Worm (Caenorhabditis elegans): ENCODE measurements around the gene K07C5.13.
A peak's percentile ranks its signal among the peaks of the same experiment; 100 is the strongest.

The K07C5.13 gene

ce11 chrV:10361830-10362397, 20.1 kb downstream of the K07C5.13 start, which contains the start of gene cash-1 (continued):
- TF ChIP-seq ztf-4 (tag; optimal IDR thresholded peaks at IDR 0.05) (no peak), mdl-1 (tag; optimal IDR thresholded peaks at IDR 0.05) (no peak), ceh-16 (tag; optimal IDR thresholded peaks at IDR 0.05) (no peak), unc-39 (tag; optimal IDR thresholded peaks at IDR 0.05) (no peak), R02D3.7 (tag; optimal IDR thresholded peaks at IDR 0.05) (no peak), nfya-1 (tag; optimal IDR thresholded peaks at IDR 0.05; ENCODE audit: insufficient read depth) (peak; percentile 74), nhr-76 (tag; optimal IDR thresholded peaks at IDR 0.05) (no peak), elt-2 (tag; optimal IDR thresholded peaks at IDR 0.05) (peak; percentile 77), unc-62 (GFP tag; optimal IDR thresholded peaks at IDR 0.05) (no peak), fkh-10 (GFP tag; optimal IDR thresholded peaks at IDR 0.05) (no peak), daf-12 (tag; optimal IDR thresholded peaks at IDR 0.05) (no peak), lsy-12 (tag; optimal IDR thresholded peaks at IDR 0.05) (no peak), skn-1 (tag; optimal IDR thresholded peaks at IDR 0.05) (peak; percentile 38), sea-2 (GFP tag; optimal IDR thresholded peaks at IDR 0.05) (no peak), pqm-1 (tag; optimal IDR thresholded peaks at IDR 0.05) (peak; percentile 60), lin-15B (tag; optimal IDR thresholded peaks at IDR 0.05) (peak; percentile 93), ceh-82 (tag; optimal IDR thresholded peaks at IDR 0.05) (no peak), ztf-11 (tag; optimal IDR thresholded peaks at IDR 0.05) (no peak), hmg-11 (tag; optimal IDR thresholded peaks at IDR 0.05) (no peak), egl-5 (tag; optimal IDR thresholded peaks at IDR 0.05) (no peak)

- TF ChIP-seq nfya-1 (tag; optimal IDR thresholded peaks at IDR 0.05; ENCODE audit: insufficient read depth) (no peak), lin-39 (tag; optimal IDR thresholded peaks at IDR 0.05) (no peak), ceh-9 (tag; optimal IDR thresholded peaks at IDR 0.05) (no peak), nhr-23 (tag; optimal IDR thresholded peaks at IDR 0.05) (no peak), eor-1 (tag; optimal IDR thresholded peaks at IDR 0.05) (no peak), lin-15B (tag; optimal IDR thresholded peaks at IDR 0.05) (no peak), ceh-16 (tag; optimal IDR thresholded peaks at IDR 0.05) (no peak), egl-27 (tag; optimal IDR thresholded peaks at IDR 0.05) (no peak), elt-3 (tag; optimal IDR thresholded peaks at IDR 0.05) (no peak), egl-5 (tag; optimal IDR thresholded peaks at IDR 0.05) (no peak), ama-1 (optimal IDR thresholded peaks at IDR 0.05) (no peak), hmg-11 (tag; optimal IDR thresholded peaks at IDR 0.05) (no peak), skn-1 (tag; optimal IDR thresholded peaks at IDR 0.05) (no peak), ceh-82 (tag; optimal IDR thresholded peaks at IDR 0.05) (no peak), ztf-4 (tag; optimal IDR thresholded peaks at IDR 0.05) (no peak), nhr-25 (tag; optimal IDR thresholded peaks at IDR 0.05) (no peak), nhr-12 (tag; optimal IDR thresholded peaks at IDR 0.05) (no peak)
Measured at ce11 chrV:10363834-10364233, 22.0 kb downstream of the K07C5.13 start.

- no peak for TF ChIP-seq elt-1 (tag; optimal IDR thresholded peaks at IDR 0.05)
- no peak for TF ChIP-seq lsy-12 (tag; optimal IDR thresholded peaks at IDR 0.05)
- TF ChIP-seq zag-1 (tag; optimal IDR thresholded peaks at IDR 0.05) = no peak
- no peak for TF ChIP-seq nhr-67 (tag; optimal IDR thresholded peaks at IDR 0.05)
- no peak for TF ChIP-seq nhr-23 (tag; optimal IDR thresholded peaks at IDR 0.05)
- no peak for TF ChIP-seq R02D3.7 (tag; optimal IDR thresholded peaks at IDR 0.05)
Measured at ce11 chrV:10368256-10368655, 26.4 kb downstream of the K07C5.13 start, which contains the start of gene sri-20. Gene sri-20 (plus strand): TSS chrV:10368556.

- no peak for TF ChIP-seq lin-15B (tag; optimal IDR thresholded peaks at IDR 0.05)
- peak; percentile 40 for TF ChIP-seq pqm-1 (tag; optimal IDR thresholded peaks at IDR 0.05)
- peak; percentile 45 for TF ChIP-seq jun-1 (tag; optimal IDR thresholded peaks at IDR 0.05)
- TF ChIP-seq nhr-23 (tag; optimal IDR thresholded peaks at IDR 0.05) = no peak
- TF ChIP-seq elt-2 (tag; optimal IDR thresholded peaks at IDR 0.05) = peak; percentile 84
Measured at ce11 chrV:10371177-10371576, 29.3 kb downstream of the K07C5.13 start.

- TF ChIP-seq elt-2 (tag; optimal IDR thresholded peaks at IDR 0.05) (peak; percentile 63), pha-4 (tag; optimal IDR thresholded peaks at IDR 0.05) (peak; percentile 23), ceh-28 (tag; optimal IDR thresholded peaks at IDR 0.05) (no peak), pqm-1 (tag; optimal IDR thresholded peaks at IDR 0.05) (peak; percentile 40)
Measured at ce11 chrV:10371951-10372350, 30.1 kb downstream of the K07C5.13 start, which contains the start of gene ugt-49. Gene ugt-49 (plus strand): TSS chrV:10372321.
